Fruit fly (Drosophila melanogaster): ENCODE results near the gene tral.
A peak's percentile ranks its signal among the peaks of the same experiment; 100 is the strongest.

The tral gene

dm6 chr3L:12530044-12530443, 15.2 kb downstream of the tral start, which contains the start of gene nst:
Gene nst, minus strand, starts transcription at chr3L:12530171.
- no peak for TF ChIP-seq CG17801 (GFP tag; optimal IDR thresholded peaks at IDR 0.05; ENCODE audit: partially characterized antibody)

- no peak for TF ChIP-seq CG17801 (GFP tag; optimal IDR thresholded peaks at IDR 0.05; ENCODE audit: partially characterized antibody)
Measured at dm6 chr3L:12532220-12532619, 17.4 kb downstream of the tral start.

- peak; percentile 81 for TF ChIP-seq CG17801 (GFP tag; optimal IDR thresholded peaks at IDR 0.05; ENCODE audit: partially characterized antibody)
Measured at dm6 chr3L:12533392-12534070, 18.7 kb downstream of the tral start, which contains the start of the genes Tsf2 and CG34242. Gene Tsf2, minus strand, starts transcription at chr3L:12533724. Gene CG34242, plus strand, starts transcription at chr3L:12533996.

- TF ChIP-seq CG17801 (GFP tag; optimal IDR thresholded peaks at IDR 0.05; ENCODE audit: partially characterized antibody) = peak; percentile 9
Measured at dm6 chr3L:12534318-12534717, 19.5 kb downstream of the tral start, which contains the start of gene Pmm2. Gene Pmm2, plus strand, starts transcription at chr3L:12534590.

- TF ChIP-seq CG17801 (GFP tag; optimal IDR thresholded peaks at IDR 0.05; ENCODE audit: partially characterized antibody) = no peak
Measured at dm6 chr3L:12537123-12537522, 22.3 kb downstream of the tral start, which contains the start of gene CG4069. Gene CG4069, minus strand, starts transcription at chr3L:12537315.

- no peak for TF ChIP-seq CG17801 (GFP tag; optimal IDR thresholded peaks at IDR 0.05; ENCODE audit: partially characterized antibody)
Measured at dm6 chr3L:12549471-12549870, 34.6 kb downstream of the tral start.

dm6 chr3L:12551671-12552070, 36.8 kb downstream of the tral start:
- no peak for TF ChIP-seq CG17801 (GFP tag; optimal IDR thresholded peaks at IDR 0.05; ENCODE audit: partially characterized antibody)

dm6 chr3L:12557736-12558135, 42.9 kb downstream of the tral start:
- TF ChIP-seq CG17801 (GFP tag; optimal IDR thresholded peaks at IDR 0.05; ENCODE audit: partially characterized antibody) = no peak

dm6 chr3L:12559273-12559672, 44.4 kb downstream of the tral start:
- no peak for TF ChIP-seq CG17801 (GFP tag; optimal IDR thresholded peaks at IDR 0.05; ENCODE audit: partially characterized antibody)

dm6 chr3L:12564284-12564683, 49.4 kb downstream of the tral start:
- no peak for TF ChIP-seq CG17801 (GFP tag; optimal IDR thresholded peaks at IDR 0.05; ENCODE audit: partially characterized antibody)

dm6 chr3L:12564979-12565378, 50.1 kb downstream of the tral start:
- no peak for TF ChIP-seq CG17801 (GFP tag; optimal IDR thresholded peaks at IDR 0.05; ENCODE audit: partially characterized antibody)

- no peak for TF ChIP-seq CG17801 (GFP tag; optimal IDR thresholded peaks at IDR 0.05; ENCODE audit: partially characterized antibody)
Measured at dm6 chr3L:12565422-12565821, 50.6 kb downstream of the tral start.

dm6 chr3L:12566065-12566730, 51.3 kb downstream of the tral start:
- TF ChIP-seq CG17801 (GFP tag; optimal IDR thresholded peaks at IDR 0.05; ENCODE audit: partially characterized antibody) = no peak
